Worm (Caenorhabditis elegans): Measurements from ENCODE around the gene F41F3.9.
A peak's percentile ranks its signal among the peaks of the same experiment; 100 is the strongest.

The F41F3.9 gene

DNA sequence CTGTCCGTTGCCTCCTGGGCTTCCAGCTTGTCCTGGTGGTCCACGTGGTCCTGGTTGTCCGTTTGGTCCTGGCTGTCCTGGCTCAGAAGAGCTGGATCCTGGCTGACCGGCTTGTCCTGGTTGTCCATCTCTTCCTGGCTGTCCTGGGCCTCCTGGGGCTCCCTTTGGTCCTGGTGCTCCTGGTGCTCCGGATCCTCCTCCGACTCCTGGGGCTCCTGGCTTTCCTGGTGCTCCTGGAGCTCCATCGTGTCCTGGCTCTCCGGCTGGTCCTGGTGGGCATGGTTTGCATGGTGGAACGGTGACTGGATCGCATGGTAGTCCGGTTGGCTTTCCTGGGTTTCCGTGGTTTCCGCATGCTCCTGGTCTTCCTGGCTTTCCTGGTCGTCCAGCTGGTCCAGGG lies 2.2 kb upstream of the F41F3.9 start (continued):
- TF ChIP-seq madf-5 (GFP tag; IDR thresholded peaks at IDR 0.05) (peak; percentile 30 to 79; a peak in 1 of 4 replicates), mxl-3 (GFP tag; optimal IDR thresholded peaks at IDR 0.05) (peak; percentile 17)

ce11 chrV:4653871-4654605 lies 1.2 kb upstream of the F41F3.9 start, which contains the start of the genes col-139 and F41F3.1:
Gene col-139 (minus strand): TSS chrV:4653971.
Gene F41F3.1 (plus strand): TSS chrV:4654555.
- TF ChIP-seq Y75B8A.6 (GFP tag; IDR thresholded peaks at IDR 0.05) (no peak), aly-2 (tag; optimal IDR thresholded peaks at IDR 0.05) (no peak), madf-5 (GFP tag; IDR thresholded peaks at IDR 0.05) (no peak), ceh-32 (tag; optimal IDR thresholded peaks at IDR 0.05; ENCODE audit: poor library complexity) (no peak), unc-130 (GFP tag; optimal IDR thresholded peaks at IDR 0.05) (no peak), dmd-6 (GFP tag; IDR thresholded peaks at IDR 0.05) (no peak), lin-15B (tag; optimal IDR thresholded peaks at IDR 0.05) (no peak), fos-1 (tag; optimal IDR thresholded peaks at IDR 0.05) (no peak), egl-43 (GFP tag; IDR thresholded peaks at IDR 0.05) (no peak), rbr-2 (tag; optimal IDR thresholded peaks at IDR 0.05) (no peak), zag-1 (tag; optimal IDR thresholded peaks at IDR 0.05) (no peak), nhr-102 (tag; optimal IDR thresholded peaks at IDR 0.05) (no peak), dpl-1 (GFP tag; optimal IDR thresholded peaks at IDR 0.05) (no peak), mxl-2 (GFP tag; conservative IDR thresholded peaks at IDR 0.05) (no peak), pha-4 (GFP tag; IDR thresholded peaks at IDR 0.05) (no peak), pha-4 (tag; optimal IDR thresholded peaks at IDR 0.05) (no peak), ceh-62 (tag; optimal IDR thresholded peaks at IDR 0.05) (no peak), dmd-9 (GFP tag; IDR thresholded peaks at IDR 0.05) (no peak)

DNA sequence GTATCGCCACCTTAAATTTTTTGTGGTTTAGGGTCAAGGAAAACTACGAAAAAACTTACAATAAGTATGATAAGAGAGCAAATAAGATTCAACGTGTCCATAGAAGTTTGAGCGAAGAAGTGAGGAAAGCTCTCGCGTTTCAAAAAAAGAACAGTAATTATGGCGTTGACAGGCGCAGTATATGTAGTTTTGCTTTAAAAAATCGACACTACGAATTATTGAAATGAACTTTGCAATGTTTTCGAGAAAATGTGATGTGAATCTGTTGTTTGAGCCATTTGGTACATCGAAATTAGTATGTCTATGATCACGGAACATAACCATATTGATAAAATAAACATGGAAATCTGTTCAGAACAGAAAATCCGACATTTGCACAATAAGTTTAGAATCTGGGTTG lies 7.1 kb downstream of the F41F3.9 start, which contains the start of gene srx-74:
Gene srx-74 (minus strand): TSS at position 101 of the 400 bp plus-strand sequence.
- no peak for TF ChIP-seq ceh-32 (tag; optimal IDR thresholded peaks at IDR 0.05; ENCODE audit: poor library complexity)
- no peak for TF ChIP-seq dmd-9 (GFP tag; IDR thresholded peaks at IDR 0.05)
- no peak for TF ChIP-seq nhr-237 (tag; optimal IDR thresholded peaks at IDR 0.05)
- no peak for TF ChIP-seq nhr-102 (tag; optimal IDR thresholded peaks at IDR 0.05)
- no peak for TF ChIP-seq ztf-11 (tag; optimal IDR thresholded peaks at IDR 0.05)

DNA sequence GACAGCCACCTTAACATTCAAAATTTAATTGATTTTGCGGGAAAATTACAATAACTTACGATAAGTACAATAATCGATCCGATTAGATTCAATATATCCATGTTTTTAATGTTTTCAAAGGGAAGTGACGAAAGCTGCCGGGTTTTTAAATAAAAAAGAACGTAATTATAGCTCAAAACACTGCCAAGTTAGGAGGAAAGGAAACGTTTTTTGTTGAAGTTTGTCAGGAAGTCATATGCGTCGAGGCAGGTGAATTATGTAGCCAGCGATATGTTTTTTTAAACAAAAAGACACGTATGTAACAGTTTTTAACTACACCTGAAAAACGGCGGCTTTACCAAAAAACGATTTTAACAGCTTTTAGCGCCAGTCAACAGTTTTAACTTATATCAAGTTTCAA lies 10.4 kb downstream of the F41F3.9 start, which contains the start of gene srx-73:
Gene srx-73 (minus strand): TSS at position 101 of the 400 bp plus-strand sequence.
- TF ChIP-seq duxl-1 (tag; optimal IDR thresholded peaks at IDR 0.05; ENCODE audit: poor library complexity) (no peak), F44E2.7 (GFP tag; IDR thresholded peaks at IDR 0.05) (no peak), Y5F2A.4 (GFP tag; optimal IDR thresholded peaks at IDR 0.05) (no peak), ama-1 (optimal IDR thresholded peaks at IDR 0.05) (no peak), tra-1 (GFP tag; IDR thresholded peaks at IDR 0.05) (no peak), lin-15B (tag; optimal IDR thresholded peaks at IDR 0.05) (no peak), zag-1 (tag; optimal IDR thresholded peaks at IDR 0.05) (no peak), zip-2 (tag; optimal IDR thresholded peaks at IDR 0.05) (no peak), F10B5.3 (tag; optimal IDR thresholded peaks at IDR 0.05) (no peak), nhr-6 (tag; optimal IDR thresholded peaks at IDR 0.05) (no peak), unc-62 (GFP tag; optimal IDR thresholded peaks at IDR 0.05 in 1 of 2) (no peak), unc-62 (tag; optimal IDR thresholded peaks at IDR 0.05) (no peak)

ce11 chrV:4667062-4667461 lies 11.8 kb downstream of the F41F3.9 start:
- TF ChIP-seq dmd-8 (GFP tag; IDR thresholded peaks at IDR 0.05) (peak; percentile 45; the same call in 1 of the 2 replicates), set-16 (GFP tag; IDR thresholded peaks at IDR 0.05) (peak; percentile 80), nhr-41 (GFP tag; IDR thresholded peaks at IDR 0.05) (no peak)
